Worm (Caenorhabditis elegans): ENCODE measurements around the gene F38E1.3.

- TF ChIP-seq R02D3.7 (tag; optimal IDR thresholded peaks at IDR 0.05): no peak
- TF ChIP-seq dpl-1 (GFP tag; optimal IDR thresholded peaks at IDR 0.05): no peak
Measured at ce11 chrV:8404339-8404738, 28.4 kb downstream of the F38E1.3 start.

All from whole organism, L4 larva.